Worm (Caenorhabditis elegans) whole organism, early embryonic: ENCODE results near the gene vps-33.2.

Source experiments
- ceh-36 ChIP-seq: sonication (generic microtip); optimal IDR thresholded peaks from 2 replicates; lab custom pipeline; 2016; ENCODE audit warnings: missing genetic modification characterization, inconsistent platforms, missing compliant biosample characterization
- flt-1 ChIP-seq: fragments of 200-800 bp; sonication (Bioruptor generic); IDR thresholded peaks from 2 replicates; pipeline ENCODE4 v1.3.6; 2022; ENCODE audit warnings: missing genetic modification characterization, missing compliant biosample characterization
- tbx-11 ChIP-seq: fragments of 200-800 bp; sonication (Bioruptor generic); IDR thresholded peaks from 2 replicates; pipeline ENCODE4 v1.3.6; 2022; ENCODE audit warnings: missing genetic modification characterization, missing compliant biosample characterization
- tra-4 ChIP-seq: sonication (generic microtip); optimal IDR thresholded peaks from 2 replicates; lab custom pipeline; 2017; ENCODE audit warnings: missing genetic modification characterization, missing compliant biosample characterization

DNA sequence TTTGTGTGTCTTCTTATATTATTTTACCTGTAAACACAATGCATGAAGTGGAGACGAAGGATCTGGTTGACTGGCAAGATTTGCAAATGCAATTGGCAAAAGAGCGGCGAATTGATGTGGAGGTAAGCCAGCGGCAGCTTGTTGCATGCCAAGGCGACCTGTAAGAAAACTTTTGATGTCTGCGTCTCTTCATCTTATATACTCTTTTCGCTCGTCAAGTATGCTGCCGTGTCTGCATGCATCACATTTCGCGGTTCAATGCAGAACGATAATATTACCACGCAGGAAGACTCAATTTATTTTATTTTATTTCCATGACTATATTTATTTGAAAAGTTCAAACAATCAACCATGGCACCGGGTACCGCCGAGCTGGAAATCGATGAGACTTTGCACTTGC, at the start of gene vps-33.2:
- no peak for TF ChIP-seq tbx-11 (GFP tag; lab: Robert Waterston, UW)
- TF ChIP-seq tra-4 (tag; lab: Kevin White, UChicago) = no peak
- TF ChIP-seq ceh-36 (tag; lab: Kevin White, UChicago) = no peak
- no peak for TF ChIP-seq flt-1
